Fruit fly (Drosophila melanogaster) whole organism, embryonic: ENCODE measurements around the gene Dpm1.

Experiments
- Ada2b ChIP-seq: fragments of 200-800 bp; sonication (Bioruptor generic); IDR thresholded peaks from 2 replicates; pipeline ENCODE4 v1.3.6; 2022; ENCODE audit warnings: missing biosample characterization, missing genetic modification characterization
- Adf1 ChIP-seq: fragments of 200-800 bp; sonication (Bioruptor generic); IDR thresholded peaks from 2 replicates; pipeline ENCODE4 v1.3.6; 2022; ENCODE audit warnings: missing biosample characterization, missing genetic modification characterization
- C15 ChIP-seq: fragments of 200-800 bp; sonication (Bioruptor generic); IDR thresholded peaks from 3 replicates; pipeline ENCODE4 v1.3.6; 2022; ENCODE audit warnings: missing biosample characterization, missing genetic modification characterization
- CG10147 ChIP-seq: fragments of 200-800 bp; sonication (Bioruptor generic); optimal IDR thresholded peaks from 2 replicates; lab custom pipeline; 2019; ENCODE audit warnings: missing biosample characterization, mild to moderate bottlenecking, missing genetic modification characterization, moderate library complexity
- CG10431 ChIP-seq: fragments of 200-800 bp; sonication (Bioruptor generic); optimal IDR thresholded peaks from 3 replicates; lab custom pipeline; 2018; ENCODE audit warnings: missing biosample characterization, mild to moderate bottlenecking, missing genetic modification characterization
- CG11093 ChIP-seq: fragments of 200-800 bp; sonication (Bioruptor generic); IDR thresholded peaks from 3 replicates; pipeline ENCODE4 v1.3.6; 2022; ENCODE audit warnings: missing biosample characterization, missing genetic modification characterization
- CG12155 ChIP-seq: fragments of 200-800 bp; sonication (Bioruptor generic); optimal IDR thresholded peaks from 3 replicates; lab custom pipeline; 2016; ENCODE audit warnings: missing biosample characterization, missing genetic modification characterization
- CG12744 ChIP-seq: fragments of 200-800 bp; sonication (Bioruptor generic); optimal IDR thresholded peaks from 2 replicates; lab custom pipeline; 2016; ENCODE audit warnings: missing biosample characterization, missing genetic modification characterization
- CG14441 ChIP-seq: fragments of 200-800 bp; sonication (Bioruptor generic); IDR thresholded peaks from 2 replicates; pipeline ENCODE4 v1.3.6; 2022; ENCODE audit warnings: missing biosample characterization, missing genetic modification characterization
- CG17385 ChIP-seq: fragments of 200-800 bp; sonication (Bioruptor generic); optimal IDR thresholded peaks from 3 replicates; lab custom pipeline; 2018; ENCODE audit warnings: missing biosample characterization, mild to moderate bottlenecking, missing genetic modification characterization
- CG32767 ChIP-seq: fragments of 200-800 bp; sonication (Bioruptor generic); IDR thresholded peaks from 2 replicates; pipeline ENCODE4 v1.3.6; 2022; ENCODE audit warnings: missing biosample characterization, missing genetic modification characterization
- CG34422 ChIP-seq: fragments of 200-800 bp; sonication (Bioruptor generic); IDR thresholded peaks from 3 replicates; pipeline ENCODE4 v1.3.6; 2022; ENCODE audit warnings: missing biosample characterization, missing genetic modification characterization
- CG4404 ChIP-seq: fragments of 200-800 bp; sonication (Bioruptor generic); IDR thresholded peaks from 2 replicates; pipeline ENCODE4 v1.3.6; 2022; ENCODE audit warnings: missing biosample characterization, missing genetic modification characterization
- CG6854 ChIP-seq: fragments of 200-800 bp; sonication (Bioruptor generic); optimal IDR thresholded peaks from 3 replicates; lab custom pipeline; 2017; ENCODE audit warnings: missing biosample characterization, mild to moderate bottlenecking, missing genetic modification characterization
- CG8388 ChIP-seq: fragments of 200-800 bp; sonication (Bioruptor generic); optimal IDR thresholded peaks from 2 replicates; lab custom pipeline; 2019; ENCODE audit warnings: missing biosample characterization, mild to moderate bottlenecking, missing genetic modification characterization, moderate library complexity
- CTCF ChIP-seq: fragments of 200-800 bp; sonication (Bioruptor generic); optimal IDR thresholded peaks from 2 replicates; lab custom pipeline; 2017; ENCODE audit warnings: missing biosample characterization, mild to moderate bottlenecking, missing genetic modification characterization, moderate library complexity
- Camta ChIP-seq: fragments of 200-800 bp; sonication (Bioruptor generic); optimal IDR thresholded peaks from 2 replicates; lab custom pipeline; 2016; ENCODE audit warnings: missing biosample characterization, missing genetic modification characterization
- D19B ChIP-seq: fragments of 200-800 bp; sonication (Bioruptor generic); optimal IDR thresholded peaks from 2 replicates; lab custom pipeline; 2017; ENCODE audit warnings: missing biosample characterization, mild to moderate bottlenecking, missing genetic modification characterization
- Dref ChIP-seq: fragments of 200-800 bp; sonication (Bioruptor generic); IDR thresholded peaks from 2 replicates; pipeline ENCODE4 v1.3.6; 2022; ENCODE audit warnings: missing biosample characterization, missing genetic modification characterization
- Drgx ChIP-seq: fragments of 200-800 bp; sonication (Bioruptor generic); IDR thresholded peaks from 2 replicates; pipeline ENCODE4 v1.3.6; 2022; ENCODE audit warnings: missing biosample characterization, missing genetic modification characterization
- ERR ChIP-seq: fragments of 200-800 bp; sonication (Bioruptor generic); optimal IDR thresholded peaks from 2 replicates; lab custom pipeline; 2016; ENCODE audit warnings: missing biosample characterization, missing genetic modification characterization
- Fer3 ChIP-seq: fragments of 200-800 bp; sonication (Bioruptor generic); optimal IDR thresholded peaks from 2 replicates; lab custom pipeline; 2018; ENCODE audit warnings: missing biosample characterization, mild to moderate bottlenecking, missing genetic modification characterization, moderate library complexity
- GATAe ChIP-seq: fragments of 200-800 bp; sonication (Bioruptor generic); conservative IDR thresholded peaks from 2 replicates; pipeline ENCODE4 v1.3.6; 2022; ENCODE audit warnings: missing biosample characterization, missing genetic modification characterization
- NC2β ChIP-seq: fragments of 200-800 bp; sonication (Bioruptor generic); optimal IDR thresholded peaks from 2 replicates; lab custom pipeline; 2016; ENCODE audit warnings: missing biosample characterization, missing genetic modification characterization
- Nf-YC ChIP-seq: fragments of 200-800 bp; optimal IDR thresholded peaks from 3 replicates; lab custom pipeline; 2019; ENCODE audit warnings: missing biosample characterization, mild to moderate bottlenecking, missing genetic modification characterization, moderate library complexity
- Sry-β ChIP-seq: fragments of 200-800 bp; sonication (Bioruptor generic); optimal IDR thresholded peaks from 2 replicates; lab custom pipeline; 2018; ENCODE audit warnings: missing biosample characterization, mild to moderate bottlenecking, missing genetic modification characterization, moderate library complexity
- Xrp1 ChIP-seq: fragments of 200-800 bp; sonication (Bioruptor generic); IDR thresholded peaks from 2 replicates; pipeline ENCODE4 v1.3.6; 2022; ENCODE audit warnings: missing biosample characterization, missing genetic modification characterization
- ato ChIP-seq: fragments of 200-800 bp; sonication (Bioruptor generic); IDR thresholded peaks from 2 replicates; pipeline ENCODE4 v1.3.6; 2022; ENCODE audit warnings: missing biosample characterization, missing genetic modification characterization; ENCODE audit not compliant: partially characterized antibody
- bbx ChIP-seq: fragments of 200-800 bp; sonication (Bioruptor generic); IDR thresholded peaks from 2 replicates; pipeline ENCODE4 v1.3.6; 2022; ENCODE audit warnings: missing biosample characterization, missing genetic modification characterization; ENCODE audit not compliant: partially characterized antibody
- bsh ChIP-seq, 2 experiments: fragments of 200-800 bp; sonication (Bioruptor generic); optimal IDR thresholded peaks; 2 replicates each; lab custom pipeline; 2017 to 2018; ENCODE audit warnings: mild to moderate bottlenecking in 2 of 2, missing biosample characterization in 2 of 2, missing genetic modification characterization in 2 of 2, moderate library complexity in 1 of 2
- chn ChIP-seq: fragments of 200-800 bp; sonication (Bioruptor generic); optimal IDR thresholded peaks from 2 replicates; lab custom pipeline; 2016; ENCODE audit warnings: missing biosample characterization, missing genetic modification characterization
- crc ChIP-seq: fragments of 200-800 bp; sonication (Bioruptor generic); optimal IDR thresholded peaks from 2 replicates; lab custom pipeline; 2016; ENCODE audit warnings: missing biosample characterization, missing genetic modification characterization
- croc ChIP-seq: fragments of 200-800 bp; sonication (Bioruptor generic); conservative IDR thresholded peaks from 3 replicates; pipeline ENCODE4 v1.3.6; 2022; ENCODE audit warnings: missing biosample characterization, missing genetic modification characterization
- crp ChIP-seq, 2 experiments: fragments of 200-800 bp; sonication (Bioruptor generic); optimal IDR thresholded peaks; 2 replicates in 1 of 2; 3 replicates in 1 of 2; lab custom pipeline; 2017; ENCODE audit warnings: missing biosample characterization in 2 of 2, missing genetic modification characterization in 2 of 2, mild to moderate bottlenecking in 1 of 2, moderate library complexity in 1 of 2
- dimm ChIP-seq: fragments of 200-800 bp; sonication (Bioruptor generic); IDR thresholded peaks from 2 replicates; pipeline ENCODE4 v1.3.6; 2022; ENCODE audit warnings: missing biosample characterization, missing genetic modification characterization
- eve ChIP-seq, 2 experiments: fragments of >200 bp; optimal IDR thresholded peaks; 2 replicates each; lab custom pipeline; 2017; ENCODE audit warnings: missing biosample characterization in 2 of 2, missing genetic modification characterization in 2 of 2
- fru ChIP-seq: fragments of >200 bp; optimal IDR thresholded peaks from 2 replicates; lab custom pipeline; 2017
- fu2 ChIP-seq: fragments of 200-800 bp; sonication (Bioruptor generic); optimal IDR thresholded peaks from 2 replicates; lab custom pipeline; 2016; ENCODE audit warnings: missing biosample characterization, missing genetic modification characterization
- hkb ChIP-seq, 2 experiments: fragments of 200-800 bp in 1 of 2; fragments of >200 bp in 1 of 2; sonication (Bioruptor generic) in 1 of 2; IDR thresholded peaks in 1 of 2; optimal IDR thresholded peaks in 1 of 2; 2 replicates each; pipeline versions ENCODE4 v1.3.6 to Lab custom; 2017 to 2022; ENCODE audit warnings: missing biosample characterization in 1 of 2, missing genetic modification characterization in 1 of 2
- knrl ChIP-seq: fragments of 200-800 bp; sonication (Bioruptor generic); IDR thresholded peaks from 3 replicates; pipeline ENCODE4 v1.3.6; 2022; ENCODE audit warnings: missing biosample characterization, missing genetic modification characterization; ENCODE audit not compliant: partially characterized antibody
- lmd ChIP-seq: fragments of 200-800 bp; sonication (Bioruptor generic); IDR thresholded peaks from 2 replicates; pipeline ENCODE4 v1.3.6; 2022; ENCODE audit warnings: missing biosample characterization, missing genetic modification characterization
- lov ChIP-seq, 2 experiments: fragments of 200-800 bp in 1 of 2; fragments of >200 bp in 1 of 2; sonication (Bioruptor generic) in 1 of 2; IDR thresholded peaks in 1 of 2; optimal IDR thresholded peaks in 1 of 2; 2 replicates in 1 of 2; 3 replicates in 1 of 2; pipeline versions ENCODE4 v1.3.6 to Lab custom; 2017 to 2022; ENCODE audit warnings: missing biosample characterization in 1 of 2, missing genetic modification characterization in 1 of 2
- maf-S ChIP-seq: fragments of 200-800 bp; sonication (Bioruptor generic); optimal IDR thresholded peaks from 2 replicates; lab custom pipeline; 2016; ENCODE audit warnings: missing biosample characterization, missing genetic modification characterization
- nau ChIP-seq: fragments of 200-800 bp; sonication (Bioruptor generic); optimal IDR thresholded peaks from 3 replicates; lab custom pipeline; 2017; ENCODE audit warnings: missing biosample characterization, mild to moderate bottlenecking, missing genetic modification characterization, missing genetic modification reagents
- nerfin-2 ChIP-seq: fragments of 200-800 bp; sonication (Bioruptor generic); IDR thresholded peaks from 2 replicates; pipeline ENCODE4 v1.3.6; 2022; ENCODE audit warnings: missing biosample characterization, missing genetic modification characterization; ENCODE audit not compliant: partially characterized antibody
- pb ChIP-seq: fragments of 200-800 bp; sonication (Bioruptor generic); optimal IDR thresholded peaks from 3 replicates; lab custom pipeline; 2016; ENCODE audit warnings: missing biosample characterization, missing genetic modification characterization
- peb ChIP-seq: fragments of 200-800 bp; sonication (Bioruptor generic); IDR thresholded peaks from 2 replicates; pipeline ENCODE4 v1.3.6; 2022; ENCODE audit warnings: missing biosample characterization, missing genetic modification characterization
- pho ChIP-seq: fragments of 200-800 bp; sonication (Bioruptor generic); optimal IDR thresholded peaks from 2 replicates; lab custom pipeline; 2016; ENCODE audit warnings: missing biosample characterization, missing genetic modification characterization
- psq ChIP-seq: fragments of 200-800 bp; sonication (Bioruptor generic); optimal IDR thresholded peaks from 2 replicates; lab custom pipeline; 2017; ENCODE audit warnings: missing biosample characterization, missing genetic modification characterization
- sr ChIP-seq: fragments of 200-800 bp; sonication (Bioruptor generic); IDR thresholded peaks from 3 replicates; pipeline ENCODE4 v1.3.6; 2022; ENCODE audit warnings: missing biosample characterization, missing genetic modification characterization
- tna ChIP-seq: fragments of 200-800 bp; sonication (Bioruptor generic); IDR thresholded peaks from 2 replicates; pipeline ENCODE4 v1.3.6; 2022; ENCODE audit warnings: missing biosample characterization, missing genetic modification characterization; ENCODE audit not compliant: partially characterized antibody

Gene Dpm1

dm6 chr2L:19508361-19508918, 17.7 kb downstream of the Dpm1 start, which contains the start of gene cyst (continued):
- TF ChIP-seq Nf-YC (tag; lab: Kevin White, UChicago) (no peak), dimm (GFP tag; lab: Robert Waterston, UW) (no peak), ato (GFP tag; lab: Robert Waterston, UW) (peak; percentile 94), CG10431 (GFP tag; lab: Kevin White, UChicago) (no peak), Sry-β (GFP tag; lab: Kevin White, UChicago) (peak; percentile 2), Dref (GFP tag; lab: Robert Waterston, UW) (peak; percentile 69), CG12744 (no peak), D19B (GFP tag; lab: Kevin White, UChicago) (no peak), bbx (GFP tag; lab: Robert Waterston, UW) (peak; percentile 98), hkb (optimal IDR thresholded peaks at IDR 0.05; lab: Kevin White, UChicago) (no peak), hkb (GFP tag; IDR thresholded peaks at IDR 0.05; lab: Robert Waterston, UW) (no peak), CG32767 (GFP tag; lab: Robert Waterston, UW) (peak; percentile 26; the same call in 1 of the 2 replicates), CG12155 (GFP tag; lab: Kevin White, UChicago) (peak; percentile 42), peb (no peak), CG17385 (no peak), nau (GFP tag; lab: Kevin White, UChicago) (no peak), knrl (GFP tag; lab: Robert Waterston, UW) (peak; percentile 97), maf-S (GFP tag; lab: Kevin White, UChicago) (peak; percentile 34), crp (GFP tag; optimal IDR thresholded peaks at IDR 0.05; lab: Kevin White, UChicago) (peak in 1 of 2 experiments; percentile 55), NC2β (GFP tag; lab: Kevin White, UChicago) (peak; percentile 13), fu2 (GFP tag; lab: Kevin White, UChicago) (no peak), CG11093 (GFP tag; lab: Robert Waterston, UW) (no peak), eve (GFP tag; optimal IDR thresholded peaks at IDR 0.05; lab: Kevin White, UChicago) (no peak), chn (GFP tag; lab: Kevin White, UChicago) (peak; percentile 47), ERR (GFP tag; lab: Kevin White, UChicago) (peak; percentile 23), psq (no peak), Adf1 (peak; percentile 23; the same call in 1 of the 2 replicates), fru (no peak), crc (GFP tag; lab: Kevin White, UChicago) (no peak), CG8388 (GFP tag; lab: Kevin White, UChicago) (no peak), CG6854 (GFP tag; lab: Kevin White, UChicago) (peak; percentile 1), GATAe (no peak), CTCF (peak; percentile 18), Fer3 (tag; lab: Kevin White, UChicago) (no peak), CG10147 (GFP tag; lab: Kevin White, UChicago) (no peak), CG4404 (GFP tag; lab: Robert Waterston, UW) (no peak), nerfin-2 (peak; percentile 90), Xrp1 (GFP tag; lab: Robert Waterston, UW) (no peak), CG34422 (GFP tag; lab: Robert Waterston, UW) (no peak), croc (GFP tag; lab: Robert Waterston, UW) (no peak), bsh (GFP tag; optimal IDR thresholded peaks at IDR 0.05; lab: Kevin White, UChicago) (no peak), sr (peak; percentile 60; the same call in 1 of the 3 replicates), Camta (peak; percentile 49), pb (GFP tag; lab: Kevin White, UChicago) (no peak), lov (optimal IDR thresholded peaks at IDR 0.05; lab: Kevin White, UChicago) (no peak), lov (GFP tag; IDR thresholded peaks at IDR 0.05; lab: Robert Waterston, UW) (no peak), pho (GFP tag; lab: Kevin White, UChicago) (peak; percentile 43), C15 (GFP tag; lab: Robert Waterston, UW) (no peak), Drgx (no peak), CG14441 (GFP tag; lab: Robert Waterston, UW) (no peak), Ada2b (no peak), lmd (GFP tag; lab: Robert Waterston, UW) (no peak; the same call in 1 of the 2 replicates), tna (peak; percentile 94)
